Worm (Caenorhabditis elegans): ENCODE measurements around the gene dnc-2.

- TF ChIP-seq scrt-1 (GFP tag; IDR thresholded peaks at IDR 0.05) (no peak), ama-1 (optimal IDR thresholded peaks at IDR 0.05) (no peak), hnd-1 (tag; optimal IDR thresholded peaks at IDR 0.05) (no peak), B0310.2 (tag; optimal IDR thresholded peaks at IDR 0.05) (no peak), sea-1 (GFP tag; conservative IDR thresholded peaks at IDR 0.05) (no peak)
Observed at ce11 chrIII:5975005-5975730, 49.6 kb upstream of the dnc-2 start, which contains the start of gene mlp-1.
